Worm (Caenorhabditis elegans) whole organism, young adult: Measurements from ENCODE around the gene gpx-6.

ENCODE experiments used
- F49E8.2 ChIP-seq: sonication (generic microtip); optimal IDR thresholded peaks from 3 replicates; lab custom pipeline; 2017; ENCODE audit warnings: missing genetic modification characterization, mild to moderate bottlenecking, missing compliant biosample characterization, antibody characterized with exemption, moderate library complexity; ENCODE audit not compliant: insufficient read depth
- Y95B8A.8 ChIP-seq: fragments of 200-800 bp; sonication (Bioruptor generic); IDR thresholded peaks from 2 replicates; pipeline ENCODE4 v1.3.6; 2022; ENCODE audit warnings: missing genetic modification reagents, missing genetic modification characterization, missing compliant biosample characterization
- ceh-27 ChIP-seq: fragments of 200-800 bp; sonication (Bioruptor generic); optimal IDR thresholded peaks from 2 replicates; lab custom pipeline; 2018; ENCODE audit warnings: mild to moderate bottlenecking, missing genetic modification characterization, moderate library complexity, missing compliant biosample characterization
- ceh-91 ChIP-seq: fragments of 200-800 bp; sonication (Bioruptor generic); IDR thresholded peaks from 2 replicates; pipeline ENCODE4 v1.3.6; 2022; ENCODE audit warnings: missing genetic modification reagents, missing genetic modification characterization, missing compliant biosample characterization
- efl-1 ChIP-seq: fragments of 150-350 bp; optimal IDR thresholded peaks from 2 replicates; lab custom pipeline; 2014; ENCODE audit warnings: missing biosample characterization, missing genetic modification reagents, missing genetic modification characterization
- hsf-1 ChIP-seq: fragments of 200-800 bp; sonication (Bioruptor generic); IDR thresholded peaks from 2 replicates; pipeline ENCODE4 v1.3.6; 2022; ENCODE audit warnings: missing genetic modification reagents, missing genetic modification characterization, missing compliant biosample characterization
- unc-62 ChIP-seq: fragments of 150-350 bp; optimal IDR thresholded peaks from 2 replicates; lab custom pipeline; 2014; ENCODE audit warnings: missing biosample characterization, missing genetic modification reagents, missing genetic modification characterization

- TF ChIP-seq unc-62 (GFP tag; lab: Kevin White, UChicago), result no peak
- TF ChIP-seq ceh-27 (GFP tag; lab: Kevin White, UChicago), result no peak
- no peak for TF ChIP-seq ceh-91 (GFP tag; lab: Robert Waterston, UW)
- no peak for TF ChIP-seq hsf-1 (GFP tag; lab: Robert Waterston, UW)
- no peak for TF ChIP-seq efl-1 (GFP tag; lab: Kevin White, UChicago)
- no peak for TF ChIP-seq F49E8.2 (tag; lab: Kevin White, UChicago)
- no peak for TF ChIP-seq Y95B8A.8
Observed at ce11 chrIV:8229523-8229922, 7.5 kb downstream of the gpx-6 start.
